Worm (Caenorhabditis elegans) whole organism, young adult: ENCODE data around the gene ZK813.7.

Experiments used
- B0019.2 ChIP-seq: fragments of 200-800 bp; sonication (Bioruptor generic); conservative IDR thresholded peaks from 2 replicates; pipeline ENCODE4 v1.3.6; 2022; ENCODE audit warnings: missing genetic modification reagents, missing genetic modification characterization, missing compliant biosample characterization
- C06A6.2 ChIP-seq: fragments of 200-800 bp; sonication (Bioruptor generic); conservative IDR thresholded peaks from 2 replicates; pipeline ENCODE4 v1.3.6; 2022; ENCODE audit warnings: missing genetic modification characterization, missing compliant biosample characterization
- C17E4.6 ChIP-seq: fragments of 200-800 bp; sonication (Bioruptor generic); IDR thresholded peaks from 2 replicates; pipeline ENCODE4 v1.3.6; 2022; ENCODE audit warnings: missing genetic modification reagents, missing genetic modification characterization, missing compliant biosample characterization
- D2030.7 ChIP-seq: fragments of 200-800 bp; sonication (Bioruptor generic); IDR thresholded peaks from 2 replicates; pipeline ENCODE4 v1.3.6; 2022; ENCODE audit warnings: missing genetic modification reagents, missing genetic modification characterization, missing compliant biosample characterization
- F10E7.11 ChIP-seq: sonication (generic microtip); optimal IDR thresholded peaks from 2 replicates; lab custom pipeline; 2017; ENCODE audit warnings: mild to moderate bottlenecking, missing genetic modification characterization, moderate library complexity, missing compliant biosample characterization
- F22D6.2 ChIP-seq: sonication (generic microtip); optimal IDR thresholded peaks from 2 replicates; lab custom pipeline; 2016; ENCODE audit warnings: mild to moderate bottlenecking, missing genetic modification characterization, missing compliant biosample characterization
- F37B4.10 ChIP-seq: fragments of 200-800 bp; sonication (Bioruptor generic); IDR thresholded peaks from 2 replicates; pipeline ENCODE4 v1.3.6; 2022; ENCODE audit warnings: missing genetic modification characterization, missing compliant biosample characterization
- F39B2.1 ChIP-seq: fragments of 200-800 bp; sonication (Bioruptor generic); IDR thresholded peaks from 2 replicates; pipeline ENCODE4 v1.3.6; 2022; ENCODE audit warnings: missing genetic modification reagents, missing genetic modification characterization, missing compliant biosample characterization
- F52B5.7 ChIP-seq: sonication (generic microtip); optimal IDR thresholded peaks from 2 replicates; lab custom pipeline; 2016; ENCODE audit warnings: mild to moderate bottlenecking, missing genetic modification characterization, missing compliant biosample characterization
- F57A8.1 ChIP-seq: fragments of 200-800 bp; sonication (Bioruptor generic); optimal IDR thresholded peaks from 2 replicates; lab custom pipeline; 2018; ENCODE audit warnings: mild to moderate bottlenecking, missing genetic modification characterization, moderate library complexity, missing compliant biosample characterization
- K11D2.4 ChIP-seq: fragments of 200-800 bp; sonication (Bioruptor generic); IDR thresholded peaks from 2 replicates; pipeline ENCODE4 v1.3.6; 2022; ENCODE audit warnings: missing genetic modification reagents, missing genetic modification characterization, missing compliant biosample characterization
- T07F8.4 ChIP-seq: sonication (generic microtip); optimal IDR thresholded peaks from 2 replicates; lab custom pipeline; 2016; ENCODE audit warnings: mild to moderate bottlenecking, missing genetic modification characterization, moderate library complexity, missing compliant biosample characterization
- Y53G8AR.9 ChIP-seq: fragments of 200-800 bp; sonication (Bioruptor generic); conservative IDR thresholded peaks from 2 replicates; pipeline ENCODE4 v1.3.6; 2022; ENCODE audit warnings: missing genetic modification reagents, missing genetic modification characterization, missing compliant biosample characterization
- Y79H2A.3 ChIP-seq: fragments of 200-800 bp; sonication (Bioruptor generic); conservative IDR thresholded peaks from 2 replicates; pipeline ENCODE4 v1.3.6; 2022; ENCODE audit warnings: missing genetic modification reagents, missing genetic modification characterization, missing compliant biosample characterization
- aptf-2 ChIP-seq: fragments of 200-800 bp; sonication (Bioruptor generic); conservative IDR thresholded peaks from 2 replicates; pipeline ENCODE4 v1.3.6; 2022; ENCODE audit warnings: missing genetic modification reagents, missing genetic modification characterization, missing compliant biosample characterization
- aptf-3 ChIP-seq: fragments of 200-800 bp; sonication (Bioruptor generic); IDR thresholded peaks from 2 replicates; pipeline ENCODE4 v1.3.6; 2022; ENCODE audit warnings: missing genetic modification characterization, missing compliant biosample characterization
- attf-3 ChIP-seq: fragments of 200-800 bp; sonication (Bioruptor generic); conservative IDR thresholded peaks from 2 replicates; pipeline ENCODE4 v1.3.6; 2022; ENCODE audit warnings: missing genetic modification reagents, missing genetic modification characterization, missing compliant biosample characterization
- ccch-3 ChIP-seq: fragments of 200-800 bp; sonication (Bioruptor generic); optimal IDR thresholded peaks from 2 replicates; lab custom pipeline; 2018; ENCODE audit warnings: mild to moderate bottlenecking, missing genetic modification characterization, missing compliant biosample characterization
- cebp-2 ChIP-seq: fragments of 200-800 bp; sonication (Bioruptor generic); IDR thresholded peaks from 2 replicates; pipeline ENCODE4 v1.3.6; 2022; ENCODE audit warnings: missing genetic modification characterization, missing compliant biosample characterization
- chd-7 ChIP-seq: sonication (generic microtip); optimal IDR thresholded peaks from 2 replicates; lab custom pipeline; 2016; ENCODE audit warnings: mild to moderate bottlenecking, missing genetic modification characterization, moderate library complexity, missing compliant biosample characterization
- dpl-1 ChIP-seq: fragments of 150-350 bp; optimal IDR thresholded peaks from 2 replicates; lab custom pipeline; 2014; ENCODE audit warnings: missing biosample characterization, missing genetic modification reagents, missing genetic modification characterization
- ets-4 ChIP-seq: fragments of 200-800 bp; sonication (Bioruptor generic); optimal IDR thresholded peaks from 2 replicates; lab custom pipeline; 2018; ENCODE audit warnings: mild to moderate bottlenecking, missing genetic modification characterization, missing compliant biosample characterization
- gei-17 ChIP-seq: fragments of 200-800 bp; sonication (Bioruptor generic); optimal IDR thresholded peaks from 2 replicates; lab custom pipeline; 2018; ENCODE audit warnings: mild to moderate bottlenecking, missing genetic modification characterization, missing compliant biosample characterization
- hlh-26 ChIP-seq: fragments of 200-800 bp; sonication (Bioruptor generic); conservative IDR thresholded peaks from 2 replicates; pipeline ENCODE4 v1.3.6; 2022; ENCODE audit warnings: missing genetic modification reagents, missing genetic modification characterization, missing compliant biosample characterization
- hmg-1.2 ChIP-seq: fragments of 200-800 bp; sonication (Bioruptor generic); IDR thresholded peaks from 2 replicates; pipeline ENCODE4 v1.3.6; 2022; ENCODE audit warnings: missing genetic modification reagents, missing genetic modification characterization, missing compliant biosample characterization
- hmg-20 ChIP-seq: fragments of 200-800 bp; sonication (Bioruptor generic); IDR thresholded peaks from 2 replicates; pipeline ENCODE4 v1.3.6; 2022; ENCODE audit warnings: missing genetic modification reagents, missing genetic modification characterization, missing compliant biosample characterization
- hrde-1 ChIP-seq: sonication (generic microtip); optimal IDR thresholded peaks from 2 replicates; lab custom pipeline; 2016; ENCODE audit warnings: missing genetic modification characterization, mild to moderate bottlenecking, missing compliant biosample characterization, moderate library complexity, missing genotype, missing genetic modification reagents, borderline replicate concordance
- lin-26 ChIP-seq: fragments of 200-800 bp; sonication (Bioruptor generic); IDR thresholded peaks from 2 replicates; pipeline ENCODE4 v1.3.6; 2022; ENCODE audit warnings: missing genetic modification reagents, missing genetic modification characterization, missing compliant biosample characterization
- madf-8 ChIP-seq: fragments of 200-800 bp; sonication (Bioruptor generic); conservative IDR thresholded peaks from 2 replicates; pipeline ENCODE4 v1.3.6; 2022; ENCODE audit warnings: missing genetic modification reagents, missing genetic modification characterization, missing compliant biosample characterization
- nfya-2 ChIP-seq: fragments of 200-800 bp; sonication (Bioruptor generic); IDR thresholded peaks from 2 replicates; pipeline ENCODE4 v1.3.6; 2022; ENCODE audit warnings: missing genetic modification reagents, missing genetic modification characterization, missing compliant biosample characterization
- nfyb-1 ChIP-seq: fragments of 200-800 bp; sonication (Bioruptor generic); IDR thresholded peaks from 2 replicates; pipeline ENCODE4 v1.3.6; 2022; ENCODE audit warnings: missing genetic modification reagents, missing genetic modification characterization, missing compliant biosample characterization
- nhr-27 ChIP-seq: fragments of 200-800 bp; sonication (Bioruptor generic); optimal IDR thresholded peaks from 2 replicates; lab custom pipeline; 2018; ENCODE audit warnings: mild to moderate bottlenecking, missing genetic modification characterization, moderate library complexity, missing compliant biosample characterization
- pha-4 ChIP-seq: fragments of 150-350 bp; sonication (generic microtip); optimal IDR thresholded peaks from 2 replicates; lab custom pipeline; 2014; ENCODE audit warnings: missing biosample characterization, missing genetic modification reagents, missing genetic modification characterization
- rcor-1 ChIP-seq: fragments of 200-800 bp; sonication (Bioruptor generic); IDR thresholded peaks from 2 replicates; pipeline ENCODE4 v1.3.6; 2022; ENCODE audit warnings: missing genetic modification reagents, missing genetic modification characterization, missing compliant biosample characterization
- snpc-4 ChIP-seq, 5 experiments: fragments of 150-350 bp in 1 of 5; sonication (generic microtip) in 4 of 5; optimal IDR thresholded peaks; 2 replicates each; lab custom pipeline; 2014 to 2018; ENCODE audit warnings: missing genetic modification characterization in 5 of 5, missing biosample characterization in 3 of 5, antibody characterized with exemption in 2 of 5, mild to moderate bottlenecking in 2 of 5, missing compliant biosample characterization in 2 of 5, missing genotype in 2 of 5, moderate library complexity in 2 of 5, missing genetic modification reagents in 1 of 5
- somi-1 ChIP-seq: fragments of 200-800 bp; sonication (Bioruptor generic); optimal IDR thresholded peaks from 2 replicates; lab custom pipeline; 2018; ENCODE audit warnings: mild to moderate bottlenecking, missing genetic modification characterization, missing compliant biosample characterization
- sptf-2 ChIP-seq: fragments of 200-800 bp; sonication (Bioruptor generic); optimal IDR thresholded peaks from 2 replicates; lab custom pipeline; 2018; ENCODE audit warnings: mild to moderate bottlenecking, missing genetic modification characterization, missing compliant biosample characterization
- tbx-9 ChIP-seq: sonication (generic microtip); optimal IDR thresholded peaks from 2 replicates; lab custom pipeline; 2016; ENCODE audit warnings: borderline replicate concordance, missing genetic modification characterization, inconsistent platforms, missing compliant biosample characterization
- tlf-1 ChIP-seq: fragments of 200-800 bp; sonication (Bioruptor generic); optimal IDR thresholded peaks from 2 replicates; lab custom pipeline; 2018; ENCODE audit warnings: mild to moderate bottlenecking, missing genetic modification characterization, missing compliant biosample characterization
- unc-62 ChIP-seq: fragments of 150-350 bp; optimal IDR thresholded peaks from 2 replicates; lab custom pipeline; 2014; ENCODE audit warnings: missing biosample characterization, missing genetic modification reagents, missing genetic modification characterization
- zim-3 ChIP-seq: sonication (generic microtip); optimal IDR thresholded peaks from 2 replicates; lab custom pipeline; 2017; ENCODE audit warnings: mild to moderate bottlenecking, missing genetic modification characterization, moderate library complexity, missing compliant biosample characterization
- ztf-25 ChIP-seq: fragments of 200-800 bp; sonication (Bioruptor generic); IDR thresholded peaks from 2 replicates; pipeline ENCODE4 v1.3.6; 2022; ENCODE audit warnings: missing genetic modification reagents, missing genetic modification characterization, missing compliant biosample characterization

ZK813.7 gene

DNA sequence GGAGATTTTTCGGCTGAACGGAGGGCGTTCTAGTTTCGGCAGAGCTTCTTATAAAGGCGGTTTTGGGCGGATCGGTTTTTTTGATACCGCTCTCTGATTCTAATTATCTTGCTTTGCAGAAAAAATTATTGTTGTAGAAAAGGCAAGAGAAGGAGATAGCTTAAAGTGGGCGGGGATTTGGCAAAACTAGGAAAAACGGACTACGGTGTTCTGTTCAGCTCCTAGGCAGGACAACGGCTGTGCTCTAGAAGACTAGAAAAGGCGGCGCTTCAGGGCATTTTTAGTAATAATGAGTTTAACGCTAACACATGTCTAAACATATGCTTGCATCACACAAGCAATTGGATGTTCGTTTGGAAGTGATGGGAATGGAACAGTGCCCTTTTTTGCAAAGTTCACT is 25.5 kb upstream of the ZK813.7 start, which contains the start of gene C04F6.7:
Gene C04F6.7, minus strand, starts transcription at position 101 of the 400 bp plus-strand sequence.
- no peak for TF ChIP-seq sptf-2
- TF ChIP-seq C17E4.6 (GFP tag; lab: Robert Waterston, UW) = no peak
- TF ChIP-seq F57A8.1 (GFP tag; lab: Kevin White, UChicago) = no peak
- TF ChIP-seq ets-4 (GFP tag; lab: Kevin White, UChicago) = no peak
- TF ChIP-seq Y53G8AR.9 (GFP tag; lab: Robert Waterston, UW) = no peak
- no peak for TF ChIP-seq F39B2.1 (GFP tag; lab: Robert Waterston, UW)
- no peak for TF ChIP-seq nfya-2 (GFP tag; lab: Robert Waterston, UW)
- TF ChIP-seq nhr-27 = no peak
- no peak for TF ChIP-seq somi-1 (GFP tag; lab: Kevin White, UChicago)
- TF ChIP-seq pha-4 = no peak
- no peak for TF ChIP-seq K11D2.4 (GFP tag; lab: Robert Waterston, UW)
- no peak for TF ChIP-seq ccch-3 (GFP tag; lab: Kevin White, UChicago)
- TF ChIP-seq F22D6.2 = no peak
- no peak for TF ChIP-seq dpl-1 (GFP tag; lab: Kevin White, UChicago)
- TF ChIP-seq F10E7.11 = no peak
- TF ChIP-seq F37B4.10 (GFP tag; lab: Robert Waterston, UW) = no peak
- TF ChIP-seq lin-26 (GFP tag; lab: Robert Waterston, UW) = no peak
- TF ChIP-seq gei-17 (GFP tag; lab: Kevin White, UChicago) = no peak
- no peak for TF ChIP-seq ztf-25 (GFP tag; lab: Robert Waterston, UW)

DNA sequence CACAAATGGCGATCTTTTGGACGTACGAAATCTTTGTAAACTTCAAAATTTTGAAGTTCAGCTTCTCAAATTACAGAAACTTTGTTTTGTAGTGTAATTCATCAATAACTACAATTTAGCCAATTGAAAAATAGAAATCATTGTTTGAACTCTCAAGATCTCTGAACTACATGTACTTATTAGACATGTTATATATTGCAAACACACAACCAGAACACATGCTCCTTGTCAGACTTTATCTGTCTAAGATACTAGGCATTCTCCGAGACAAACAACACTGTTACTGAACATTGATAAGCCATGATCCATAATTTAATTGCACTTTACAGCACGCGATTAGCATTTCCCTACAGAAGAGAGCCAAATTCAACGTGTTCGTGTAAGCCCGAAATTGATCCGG is 20.1 kb upstream of the ZK813.7 start, which contains the start of gene ZK813.6:
Gene ZK813.6, plus strand, starts transcription at position 301 of the 400 bp plus-strand sequence.
- TF ChIP-seq hrde-1 (tag; lab: Kevin White, UChicago) = no peak
- TF ChIP-seq C17E4.6 (GFP tag; lab: Robert Waterston, UW) = no peak
- no peak for TF ChIP-seq hmg-1.2 (GFP tag; lab: Robert Waterston, UW)
- TF ChIP-seq snpc-4 (GFP tag; optimal IDR thresholded peaks at IDR 0.05; lab: Kevin White, UChicago) = no peak
- no peak for TF ChIP-seq snpc-4 (tag; optimal IDR thresholded peaks at IDR 0.05; lab: Kevin White, UChicago)
- TF ChIP-seq D2030.7 (GFP tag; lab: Robert Waterston, UW) = no peak
- no peak for TF ChIP-seq hmg-20
- TF ChIP-seq Y53G8AR.9 (GFP tag; lab: Robert Waterston, UW) = no peak
- no peak for TF ChIP-seq aptf-3 (GFP tag; lab: Robert Waterston, UW)

DNA sequence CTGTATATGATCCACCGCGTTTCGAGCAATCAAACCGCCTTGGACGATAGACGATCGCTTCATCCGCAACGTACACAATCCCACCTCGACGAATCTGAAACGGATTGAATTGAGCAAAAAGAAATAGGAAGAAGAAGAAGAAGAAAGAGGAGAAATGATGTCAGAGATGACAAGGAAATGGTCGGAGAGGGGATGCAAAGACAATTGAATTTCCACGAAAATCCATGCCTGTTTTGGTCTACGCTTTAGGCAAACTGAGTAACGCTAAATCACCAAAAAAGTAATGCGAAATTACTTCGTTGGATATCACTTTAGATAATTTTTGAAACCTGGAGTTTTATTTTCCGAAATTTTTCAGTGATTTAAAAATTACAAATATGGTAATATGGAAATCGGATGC is 15.5 kb upstream of the ZK813.7 start:
- TF ChIP-seq unc-62 (GFP tag; lab: Kevin White, UChicago) (no peak), T07F8.4 (tag; lab: Kevin White, UChicago) (no peak), F52B5.7 (tag; lab: Kevin White, UChicago) (no peak), tbx-9 (no peak), lin-26 (GFP tag; lab: Robert Waterston, UW) (no peak), rcor-1 (GFP tag; lab: Robert Waterston, UW) (no peak), attf-3 (GFP tag; lab: Robert Waterston, UW) (no peak)

DNA sequence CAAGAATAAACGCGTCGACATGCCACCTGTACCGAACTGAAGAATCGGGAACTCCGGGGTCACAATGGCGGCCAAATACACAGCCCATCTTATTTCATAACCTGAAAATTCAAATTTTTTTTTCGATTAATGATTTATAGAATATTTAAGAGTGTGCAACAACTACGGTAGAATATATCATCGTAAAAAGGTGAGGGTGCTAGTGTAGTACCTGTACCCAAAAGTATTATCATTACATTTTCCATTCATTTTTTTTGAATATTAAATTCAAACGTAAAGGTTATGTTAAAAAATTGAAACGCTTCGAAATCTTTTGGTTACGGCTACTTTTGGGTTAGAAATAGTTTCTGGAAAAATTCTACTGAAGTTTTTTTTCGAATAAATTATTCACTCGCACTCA is 14.6 kb upstream of the ZK813.7 start, which contains the start of gene ZK813.4:
Gene ZK813.4, minus strand, starts transcription at position 101 of the 400 bp plus-strand sequence.
- TF ChIP-seq cebp-2 (no peak), C06A6.2 (GFP tag; lab: Robert Waterston, UW) (no peak), aptf-2 (GFP tag; lab: Robert Waterston, UW) (no peak), hmg-1.2 (GFP tag; lab: Robert Waterston, UW) (no peak), tlf-1 (GFP tag; lab: Kevin White, UChicago) (no peak), dpl-1 (GFP tag; lab: Kevin White, UChicago) (no peak), madf-8 (GFP tag; lab: Robert Waterston, UW) (no peak), hlh-26 (GFP tag; lab: Robert Waterston, UW) (no peak), B0019.2 (no peak), nfyb-1 (no peak), zim-3 (tag; lab: Kevin White, UChicago) (no peak), chd-7 (no peak), rcor-1 (GFP tag; lab: Robert Waterston, UW) (no peak), Y79H2A.3 (no peak)
